ENCODE assay signal across 2 worm cellular contexts in genomic region chrIII:5959049-5959448, ce11.
TF ChIP-seq lines count a peak whose summit lies in the region.

No protein-coding gene starts in this region.

TF ChIP-seq in whole organism, L1 larva, 84 proteins besides CTCF, POLR2A, EP300 and RAD21 (continued from another document):
- TF ChIP-seq lsy-2 (tag; optimal IDR thresholded peaks at IDR 0.05; lab: Kevin White, UChicago), result peak in 1 of 2 experiments; percentile 20

TF ChIP-seq in whole organism, L2 larva, 48 proteins besides CTCF, POLR2A, EP300 and RAD21 (continued from another document):
- TF ChIP-seq ztf-4 (tag; optimal IDR thresholded peaks at IDR 0.05; lab: Kevin White, UChicago) (no peak), nhr-6 (tag; optimal IDR thresholded peaks at IDR 0.05; lab: Kevin White, UChicago) (no peak)
TF ChIP-seq in whole organism, L2 larva: peak in this region for 3.
